Worm (Caenorhabditis elegans) whole organism, L1 larva: ENCODE data around the gene acl-2.
A peak's percentile ranks its signal among the peaks of the same experiment; 100 is the strongest.

ENCODE experiments used
- ceh-82 ChIP-seq, 3 experiments: fragments of 150-350 bp in 1 of 3; sonication (generic microtip) in 2 of 3; optimal IDR thresholded peaks; 2 replicates each; lab custom pipeline; 2014 to 2017; ENCODE audit warnings: missing biosample characterization in 3 of 3, missing genetic modification characterization in 3 of 3
- fos-1 ChIP-seq: fragments of 150-350 bp; optimal IDR thresholded peaks from 2 replicates; lab custom pipeline; 2014; ENCODE audit warnings: missing biosample characterization, missing genetic modification characterization
- nhr-11 ChIP-seq: fragments of 150-350 bp; optimal IDR thresholded peaks from 2 replicates; lab custom pipeline; 2014; ENCODE audit warnings: missing biosample characterization, missing genetic modification characterization

DNA sequence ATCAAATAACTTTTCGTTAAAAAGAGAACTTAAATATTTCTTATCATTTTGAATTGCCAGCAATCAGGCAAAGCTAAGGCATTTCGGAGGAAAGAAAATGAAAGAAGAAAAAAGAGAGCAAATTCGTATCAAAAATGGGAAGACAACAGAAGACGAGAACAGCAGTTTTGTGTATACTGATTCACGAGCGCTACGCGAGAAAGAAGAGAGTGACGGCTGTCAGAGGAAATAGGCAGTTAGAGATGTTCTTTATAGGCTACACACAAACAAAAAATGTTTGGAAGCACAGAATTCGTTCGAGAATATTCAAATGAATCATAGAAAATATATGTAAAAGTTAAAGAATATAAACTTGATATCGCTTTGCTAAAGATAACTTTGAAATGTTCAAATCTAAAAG, 46.1 kb downstream of the acl-2 start:
- TF ChIP-seq nhr-11 (tag; lab: Kevin White, UChicago) (peak; percentile 57), ceh-82 (tag; optimal IDR thresholded peaks at IDR 0.05; lab: Kevin White, UChicago) (no peak), fos-1 (tag; lab: Kevin White, UChicago) (no peak)
